Fruit fly (Drosophila melanogaster) whole organism, prepupa: Measurements from ENCODE around the gene CG32106.

Experiments used
- Blimp-1 ChIP-seq: fragments of 200-800 bp; sonication (Bioruptor generic); optimal IDR thresholded peaks from 3 replicates; lab custom pipeline; 2017; ENCODE audit warnings: missing biosample characterization, missing genetic modification characterization, mild to moderate bottlenecking, moderate library complexity, missing genetic modification reagents
- CG10669 ChIP-seq: fragments of 200-800 bp; sonication (Bioruptor generic); optimal IDR thresholded peaks from 3 replicates; lab custom pipeline; 2018; ENCODE audit warnings: missing biosample characterization, mild to moderate bottlenecking, missing genetic modification characterization, moderate library complexity
- CG11294 ChIP-seq: fragments of 200-800 bp; sonication (Bioruptor generic); IDR thresholded peaks from 2 replicates; pipeline ENCODE4 v1.3.6; 2022; ENCODE audit warnings: missing biosample characterization, missing genetic modification characterization
- CG11762 ChIP-seq: fragments of 200-800 bp; sonication (Bioruptor generic); optimal IDR thresholded peaks from 3 replicates; lab custom pipeline; 2016; ENCODE audit warnings: missing biosample characterization, missing genetic modification characterization; ENCODE audit not compliant: insufficient read depth
- CG11902 ChIP-seq: fragments of 200-800 bp; sonication (Bioruptor generic); optimal IDR thresholded peaks from 3 replicates; lab custom pipeline; 2016; ENCODE audit warnings: missing biosample characterization, missing genetic modification characterization
- CG15336 ChIP-seq: fragments of 200-800 bp; sonication (Bioruptor generic); IDR thresholded peaks from 2 replicates; pipeline ENCODE4 v1.3.6; 2022; ENCODE audit warnings: missing biosample characterization, missing genetic modification characterization
- CG3032 ChIP-seq: fragments of 200-800 bp; optimal IDR thresholded peaks from 2 replicates; lab custom pipeline; 2019; ENCODE audit warnings: missing biosample characterization, mild to moderate bottlenecking, missing genetic modification characterization, moderate library complexity
- CG31627 ChIP-seq: fragments of 200-800 bp; sonication (Bioruptor generic); optimal IDR thresholded peaks from 3 replicates; lab custom pipeline; 2016; ENCODE audit warnings: missing biosample characterization, missing genetic modification characterization
- CG3919 ChIP-seq: fragments of 200-800 bp; sonication (Bioruptor generic); optimal IDR thresholded peaks from 3 replicates; lab custom pipeline; 2016; ENCODE audit warnings: missing biosample characterization, missing genetic modification characterization
- CG4318 ChIP-seq: fragments of 200-800 bp; sonication (Bioruptor generic); optimal IDR thresholded peaks from 3 replicates; lab custom pipeline; 2017; ENCODE audit warnings: missing biosample characterization, mild to moderate bottlenecking, missing genetic modification characterization
- CG6163 ChIP-seq: fragments of 200-800 bp; sonication (Bioruptor generic); IDR thresholded peaks from 3 replicates; pipeline ENCODE4 v1.3.6; 2022; ENCODE audit warnings: missing biosample characterization, missing genetic modification characterization
- CG6276 ChIP-seq: fragments of 200-800 bp; sonication (Bioruptor generic); optimal IDR thresholded peaks from 2 replicates; lab custom pipeline; 2017; ENCODE audit warnings: missing biosample characterization, mild to moderate bottlenecking, missing genetic modification characterization
- CG6854 ChIP-seq: fragments of 200-800 bp; sonication (Bioruptor generic); optimal IDR thresholded peaks from 2 replicates; lab custom pipeline; 2017; ENCODE audit warnings: missing biosample characterization, mild to moderate bottlenecking, missing genetic modification characterization
- CG8119 ChIP-seq: fragments of 200-800 bp; sonication (Bioruptor generic); IDR thresholded peaks from 3 replicates; pipeline ENCODE4 v1.3.6; 2022; ENCODE audit warnings: missing biosample characterization, missing genetic modification characterization
- CG8632 ChIP-seq: fragments of 200-800 bp; sonication (Bioruptor generic); optimal IDR thresholded peaks from 3 replicates; lab custom pipeline; 2016; ENCODE audit warnings: missing biosample characterization, missing genetic modification characterization
- Eip75B ChIP-seq: fragments of 200-800 bp; sonication (Bioruptor generic); optimal IDR thresholded peaks from 3 replicates; lab custom pipeline; 2016; ENCODE audit warnings: missing biosample characterization, missing genetic modification characterization
- Eip78C ChIP-seq: fragments of 200-800 bp; sonication (Bioruptor generic); peaks from one replicate; lab custom pipeline; 2016; ENCODE audit warnings: missing biosample characterization, missing genetic modification characterization
- Eip93F ChIP-seq: fragments of 200-800 bp; sonication (Bioruptor generic); optimal IDR thresholded peaks from 2 replicates; lab custom pipeline; 2016; ENCODE audit warnings: missing biosample characterization, mild to moderate bottlenecking, missing genetic modification characterization
- Ets96B ChIP-seq: fragments of 200-800 bp; optimal IDR thresholded peaks from 2 replicates; lab custom pipeline; 2019; ENCODE audit warnings: missing biosample characterization, mild to moderate bottlenecking, missing genetic modification characterization, moderate library complexity
- Gug ChIP-seq: fragments of 200-800 bp; sonication (Bioruptor generic); IDR thresholded peaks from 2 replicates; pipeline ENCODE4 v1.3.6; 2022; ENCODE audit warnings: missing biosample characterization, missing genetic modification characterization
- Hr38 ChIP-seq: sonication (Bioruptor generic); optimal IDR thresholded peaks from 2 replicates; lab custom pipeline; 2016; ENCODE audit warnings: missing biosample characterization, missing genetic modification characterization
- Hr4 ChIP-seq: fragments of 200-800 bp; sonication (Bioruptor generic); optimal IDR thresholded peaks from 3 replicates; lab custom pipeline; 2016; ENCODE audit warnings: missing biosample characterization, missing genetic modification characterization
- Lpt ChIP-seq: fragments of 200-800 bp; sonication (Bioruptor generic); optimal IDR thresholded peaks from 3 replicates; lab custom pipeline; 2016; ENCODE audit warnings: missing biosample characterization, missing genetic modification characterization
- Met ChIP-seq: fragments of 200-800 bp; sonication (Bioruptor generic); optimal IDR thresholded peaks from 3 replicates; lab custom pipeline; 2016; ENCODE audit warnings: missing biosample characterization, missing genetic modification characterization
- OdsH ChIP-seq: fragments of 200-800 bp; sonication (Bioruptor generic); optimal IDR thresholded peaks from 3 replicates; lab custom pipeline; 2016; ENCODE audit warnings: missing biosample characterization, missing genetic modification characterization
- Smox ChIP-seq: fragments of 200-800 bp; sonication (Bioruptor generic); optimal IDR thresholded peaks from 3 replicates; lab custom pipeline; 2016; ENCODE audit warnings: missing biosample characterization, missing genetic modification characterization
- Sox14 ChIP-seq: fragments of 200-800 bp; sonication (Bioruptor generic); optimal IDR thresholded peaks from 3 replicates; lab custom pipeline; 2016; ENCODE audit warnings: missing biosample characterization, missing genetic modification characterization
- Sox15 ChIP-seq: fragments of 200-800 bp; sonication (Bioruptor generic); optimal IDR thresholded peaks from 3 replicates; lab custom pipeline; 2016; ENCODE audit warnings: missing biosample characterization, missing genetic modification characterization
- achi ChIP-seq: fragments of 200-800 bp; sonication (Bioruptor generic); optimal IDR thresholded peaks from 3 replicates; lab custom pipeline; 2016; ENCODE audit warnings: missing biosample characterization, missing genetic modification characterization
- acj6 ChIP-seq: fragments of 200-800 bp; sonication (Bioruptor generic); optimal IDR thresholded peaks from 3 replicates; lab custom pipeline; 2016; ENCODE audit warnings: missing biosample characterization, missing genetic modification characterization
- cyc ChIP-seq: fragments of 200-800 bp; sonication (Bioruptor generic); optimal IDR thresholded peaks from 3 replicates; lab custom pipeline; 2016; ENCODE audit warnings: missing biosample characterization, missing genetic modification characterization
- dac ChIP-seq: fragments of 200-800 bp; sonication (Bioruptor generic); optimal IDR thresholded peaks from 2 replicates; lab custom pipeline; 2017; ENCODE audit warnings: missing biosample characterization, mild to moderate bottlenecking, missing genetic modification characterization
- eg ChIP-seq: fragments of 200-800 bp; sonication (Bioruptor generic); IDR thresholded peaks from 3 replicates; pipeline ENCODE4 v1.3.6; 2022; ENCODE audit warnings: missing biosample characterization, missing genetic modification characterization
- esn ChIP-seq: fragments of 200-800 bp; sonication (Bioruptor generic); optimal IDR thresholded peaks from 2 replicates; lab custom pipeline; 2016; ENCODE audit warnings: missing biosample characterization, mild to moderate bottlenecking, missing genetic modification characterization, moderate library complexity
- fd59A ChIP-seq: fragments of 200-800 bp; sonication (Bioruptor generic); optimal IDR thresholded peaks from 2 replicates; lab custom pipeline; 2017; ENCODE audit warnings: missing biosample characterization, mild to moderate bottlenecking, missing genetic modification characterization, missing genetic modification reagents
- fkh ChIP-seq: fragments of 200-800 bp; sonication (Bioruptor generic); optimal IDR thresholded peaks from 3 replicates; lab custom pipeline; 2017; ENCODE audit warnings: missing biosample characterization, mild to moderate bottlenecking, missing genetic modification characterization, moderate library complexity
- lz ChIP-seq: fragments of 200-800 bp; sonication (Bioruptor generic); optimal IDR thresholded peaks from 3 replicates; lab custom pipeline; 2016; ENCODE audit warnings: missing biosample characterization, missing genetic modification characterization
- pdm3 ChIP-seq: fragments of 200-800 bp; sonication (Bioruptor generic); optimal IDR thresholded peaks from 3 replicates; lab custom pipeline; 2016; ENCODE audit warnings: missing biosample characterization, missing genetic modification characterization
- salr ChIP-seq, 2 experiments: fragments of 200-800 bp; sonication (Bioruptor generic); optimal IDR thresholded peaks; 3 replicates each; lab custom pipeline; 2016 to 2018; ENCODE audit warnings: missing biosample characterization in 2 of 2, missing genetic modification characterization in 2 of 2, mild to moderate bottlenecking in 1 of 2
- spab ChIP-seq: fragments of 200-800 bp; sonication (Bioruptor generic); optimal IDR thresholded peaks from 2 replicates; lab custom pipeline; 2017; ENCODE audit warnings: missing biosample characterization, mild to moderate bottlenecking, missing genetic modification characterization, missing genetic modification reagents
- ss ChIP-seq, 2 experiments: fragments of 200-800 bp; sonication (Bioruptor generic); optimal IDR thresholded peaks; 2 replicates in 1 of 2; 3 replicates in 1 of 2; lab custom pipeline; 2017 to 2018; ENCODE audit warnings: mild to moderate bottlenecking in 2 of 2, missing biosample characterization in 2 of 2, missing genetic modification characterization in 2 of 2, moderate library complexity in 1 of 2
- svp ChIP-seq: fragments of 200-800 bp; sonication (Bioruptor generic); peaks from one replicate; lab custom pipeline; 2016; ENCODE audit warnings: missing biosample characterization, missing genetic modification characterization
- vri ChIP-seq: fragments of 200-800 bp; sonication (Bioruptor generic); optimal IDR thresholded peaks from 3 replicates; lab custom pipeline; 2016; ENCODE audit warnings: missing biosample characterization, mild to moderate bottlenecking, missing genetic modification characterization

CG32106 gene

DNA sequence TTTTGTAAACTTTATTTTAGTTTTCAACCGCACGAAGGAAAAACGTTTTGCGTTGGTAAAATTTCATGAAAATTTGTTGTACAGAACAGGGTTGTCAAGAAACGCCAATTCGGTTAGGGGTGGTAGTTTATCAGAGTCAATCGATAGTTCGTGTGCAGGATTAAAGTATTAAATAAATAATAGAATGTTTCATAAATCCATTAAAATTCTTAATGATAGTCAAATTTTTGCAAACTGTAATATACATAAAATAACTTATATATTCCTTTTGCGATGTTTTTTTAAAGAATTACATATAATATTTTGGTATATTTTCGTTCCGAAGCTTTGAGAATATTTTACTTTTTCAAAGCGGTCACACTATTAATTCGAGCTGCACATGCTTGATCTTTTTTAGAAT lies 35.4 kb upstream of the CG32106 start, which contains the start of the genes Sf3a2 and CG42588:
Gene Sf3a2, minus strand, starts transcription at position 113 of the 400 bp plus-strand sequence.
Gene CG42588, plus strand, starts transcription at position 348 of the 400 bp plus-strand sequence.
- TF ChIP-seq CG11902 (GFP tag; lab: Kevin White, UChicago) (peak; percentile 28), esn (GFP tag; lab: Kevin White, UChicago) (peak; percentile 52), CG8119 (GFP tag; lab: Robert Waterston, UW) (no peak), CG15336 (GFP tag; lab: Robert Waterston, UW) (0 out of 2 replicates have a peak, but pooled peaks have one; percentile 20), Eip93F (GFP tag; lab: Kevin White, UChicago) (no peak), CG31627 (GFP tag; lab: Kevin White, UChicago) (peak; percentile 60), Met (no peak), Ets96B (tag; lab: Kevin White, UChicago) (no peak), Hr4 (GFP tag; lab: Kevin White, UChicago) (no peak), Blimp-1 (no peak), Eip75B (no peak), Sox15 (GFP tag; lab: Kevin White, UChicago) (peak; percentile 39), CG11762 (GFP tag; lab: Kevin White, UChicago) (peak; percentile 6), lz (GFP tag; lab: Kevin White, UChicago) (peak; percentile 50), fkh (GFP tag; lab: Kevin White, UChicago) (no peak), CG4318 (GFP tag; lab: Kevin White, UChicago) (no peak), acj6 (no peak), CG3032 (tag; lab: Kevin White, UChicago) (peak; percentile 58), CG10669 (no peak), vri (GFP tag; lab: Kevin White, UChicago) (no peak)

DNA sequence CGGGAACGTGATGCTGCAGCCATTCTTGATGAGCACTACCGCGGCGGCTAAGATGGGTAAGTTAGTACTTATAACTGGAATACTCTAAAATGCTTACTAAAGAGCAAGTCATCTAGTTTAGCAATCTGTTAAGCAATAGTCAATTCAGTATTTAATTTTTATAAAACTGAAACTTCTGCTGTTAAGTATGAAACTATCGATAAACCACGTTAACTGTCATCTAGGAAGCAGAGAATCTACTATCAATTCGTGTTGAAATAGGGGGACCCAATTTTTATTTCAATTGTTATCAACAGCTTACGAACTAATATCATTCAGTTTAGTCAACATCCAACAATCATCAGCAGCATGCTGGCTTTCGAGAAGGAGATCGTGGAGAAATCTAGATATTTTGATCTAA lies 29.9 kb upstream of the CG32106 start, which contains the start of gene CG32110:
Gene CG32110, plus strand, starts transcription at position 301 of the 400 bp plus-strand sequence.
- no peak for TF ChIP-seq Hr38 (GFP tag; lab: Kevin White, UChicago)
- TF ChIP-seq eg (GFP tag; lab: Robert Waterston, UW): no peak
- TF ChIP-seq Gug (GFP tag; lab: Robert Waterston, UW): no peak
- no peak for TF ChIP-seq svp (GFP tag; lab: Kevin White, UChicago)
- no peak for TF ChIP-seq Blimp-1
- no peak for TF ChIP-seq Sox14 (GFP tag; lab: Kevin White, UChicago)
- TF ChIP-seq ss (GFP tag; optimal IDR thresholded peaks at IDR 0.05; lab: Kevin White, UChicago): no peak
- no peak for TF ChIP-seq Ets96B (tag; lab: Kevin White, UChicago)
- no peak for TF ChIP-seq Hr4 (GFP tag; lab: Kevin White, UChicago)
- no peak for TF ChIP-seq achi (GFP tag; lab: Kevin White, UChicago)
- TF ChIP-seq Smox (GFP tag; lab: Kevin White, UChicago): no peak
- TF ChIP-seq Eip75B: no peak
- TF ChIP-seq Sox15 (GFP tag; lab: Kevin White, UChicago): no peak

DNA sequence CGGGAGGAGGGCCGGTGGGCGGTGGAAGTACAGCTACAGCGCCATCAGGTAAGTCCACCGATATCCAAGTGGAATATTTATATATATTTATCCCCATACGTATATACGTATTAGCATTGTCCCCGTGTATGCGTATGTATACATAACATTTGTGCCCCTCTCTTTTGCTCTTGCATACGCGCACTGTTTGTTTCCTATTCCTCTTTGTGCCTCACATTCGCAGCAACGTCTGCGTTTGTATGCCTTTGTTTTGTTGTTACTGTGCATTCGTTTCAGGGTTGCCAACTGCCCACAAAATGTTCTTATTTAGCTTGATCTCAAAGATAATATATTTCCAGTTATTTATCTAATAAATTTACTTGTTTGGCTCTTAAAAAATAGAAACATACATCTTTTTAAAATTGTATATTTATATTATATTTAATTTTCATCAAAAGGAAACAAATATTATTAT lies 27.8 kb upstream of the CG32106 start:
- no peak for TF ChIP-seq CG6276
- no peak for TF ChIP-seq CG6854 (GFP tag; lab: Kevin White, UChicago)
- no peak for TF ChIP-seq fd59A (GFP tag; lab: Kevin White, UChicago)
- TF ChIP-seq salr (GFP tag; optimal IDR thresholded peaks at IDR 0.05; lab: Kevin White, UChicago): no peak
- no peak for TF ChIP-seq dac (GFP tag; lab: Kevin White, UChicago)
- TF ChIP-seq Blimp-1: peak; percentile 13
- no peak for TF ChIP-seq CG11294 (GFP tag; lab: Robert Waterston, UW)
- no peak for TF ChIP-seq ss (GFP tag; optimal IDR thresholded peaks at IDR 0.05; lab: Kevin White, UChicago)
- peak; percentile 86 for TF ChIP-seq Eip78C (GFP tag; lab: Kevin White, UChicago)
- TF ChIP-seq Lpt: peak; percentile 43
- peak; percentile 60 for TF ChIP-seq esn (GFP tag; lab: Kevin White, UChicago)
- peak; percentile 66; the same call in 2 of the 3 replicates for TF ChIP-seq CG8119 (GFP tag; lab: Robert Waterston, UW)
- TF ChIP-seq Ets96B (tag; lab: Kevin White, UChicago): peak; percentile 59
- TF ChIP-seq CG11902 (GFP tag; lab: Kevin White, UChicago): no peak
- TF ChIP-seq CG4318 (GFP tag; lab: Kevin White, UChicago): no peak
- TF ChIP-seq pdm3: no peak
- no peak for TF ChIP-seq Smox (GFP tag; lab: Kevin White, UChicago)
- TF ChIP-seq Hr4 (GFP tag; lab: Kevin White, UChicago): peak; percentile 66
- TF ChIP-seq CG11762 (GFP tag; lab: Kevin White, UChicago): no peak
- TF ChIP-seq Eip75B: peak; percentile 34
- peak; percentile 69 for TF ChIP-seq CG15336 (GFP tag; lab: Robert Waterston, UW)
- TF ChIP-seq spab (GFP tag; lab: Kevin White, UChicago): no peak
- TF ChIP-seq CG31627 (GFP tag; lab: Kevin White, UChicago): peak; percentile 25
- peak; percentile 67 for TF ChIP-seq CG8632 (GFP tag; lab: Kevin White, UChicago)
- peak; percentile 85 for TF ChIP-seq CG6163 (GFP tag; lab: Robert Waterston, UW)
- TF ChIP-seq lz (GFP tag; lab: Kevin White, UChicago): peak; percentile 30
- no peak for TF ChIP-seq CG10669
- TF ChIP-seq Gug (GFP tag; lab: Robert Waterston, UW): no peak
- TF ChIP-seq eg (GFP tag; lab: Robert Waterston, UW): peak; percentile 72; the same call in 2 of the 3 replicates
- TF ChIP-seq vri (GFP tag; lab: Kevin White, UChicago): no peak
- peak; percentile 33 for TF ChIP-seq cyc (GFP tag; lab: Kevin White, UChicago)
- no peak for TF ChIP-seq CG3919 (GFP tag; lab: Kevin White, UChicago)
- TF ChIP-seq OdsH (GFP tag; lab: Kevin White, UChicago): peak; percentile 55
